Fruit fly (Drosophila melanogaster): ENCODE data around the gene Ptip.
A peak's percentile ranks its signal among the peaks of the same experiment; 100 is the strongest.

Ptip gene

dm6 chr3L:14001658-14002523, 27.0 kb downstream of the Ptip start, which contains the start of the genes Nprl3 and upSET (continued):
- TF ChIP-seq prd (optimal IDR thresholded peaks at IDR 0.05) (no peak), prd (GFP tag; IDR thresholded peaks at IDR 0.05) (peak; percentile 21; the same call in 1 of the 3 replicates), CG9932 (GFP tag; IDR thresholded peaks at IDR 0.05) (peak; percentile 17; the same call in 1 of the 2 replicates), Dref (GFP tag; IDR thresholded peaks at IDR 0.05) (peak; percentile 68), onecut (GFP tag; IDR thresholded peaks at IDR 0.05) (peak; percentile 78), Dp (GFP tag; optimal IDR thresholded peaks at IDR 0.05) (peak; percentile 35)

dm6 chr3L:13999204-13999603, 29.7 kb downstream of the Ptip start, which contains the start of gene CG17359:
CG17359 (minus strand) TSS chr3L:13999251.
- TF ChIP-seq gfzf (GFP tag; optimal IDR thresholded peaks at IDR 0.05) (peak; percentile 18), sens (GFP tag) (peak; percentile 59), pnt (GFP tag; optimal IDR thresholded peaks at IDR 0.05) (no peak), stwl (tag; optimal IDR thresholded peaks at IDR 0.05) (peak; percentile 14), E2f2 (GFP tag; IDR thresholded peaks at IDR 0.05) (peak; percentile 63; the same call in 1 of the 2 replicates), BEAF-32 (GFP tag; optimal IDR thresholded peaks at IDR 0.05) (peak; percentile 5), CG2116 (GFP tag; optimal IDR thresholded peaks at IDR 0.05) (peak; percentile 78), Dp (GFP tag; optimal IDR thresholded peaks at IDR 0.05) (peak; percentile 39), CG6272 (GFP tag; IDR thresholded peaks at IDR 0.05) (no peak), crp (GFP tag; optimal IDR thresholded peaks at IDR 0.05) (peak in 1 of 2 experiments; percentile 73), pros (GFP tag; optimal IDR thresholded peaks at IDR 0.05) (no peak)

dm6 chr3L:13996992-13997391, 31.9 kb downstream of the Ptip start, which contains the start of gene CG17361:
CG17361 (plus strand) TSS chr3L:13997191.
- TF ChIP-seq CG6254 (GFP tag; optimal IDR thresholded peaks at IDR 0.05), result no peak
- peak; percentile 20 for TF ChIP-seq CG1603 (tag; optimal IDR thresholded peaks at IDR 0.05)
- no peak for TF ChIP-seq pros (GFP tag; optimal IDR thresholded peaks at IDR 0.05)
- no peak for TF ChIP-seq Oli (tag; optimal IDR thresholded peaks at IDR 0.05)
- TF ChIP-seq B-H2 (GFP tag; optimal IDR thresholded peaks at IDR 0.05), result no peak
- TF ChIP-seq ap (GFP tag; IDR thresholded peaks at IDR 0.05), result no peak
- no peak for TF ChIP-seq ham (GFP tag; IDR thresholded peaks at IDR 0.05)
- TF ChIP-seq Opbp (GFP tag; IDR thresholded peaks at IDR 0.05; ENCODE audit: partially characterized antibody), result no peak
- no peak for TF ChIP-seq yki (optimal IDR thresholded peaks at IDR 0.05)
- no peak for TF ChIP-seq zfh1 (GFP tag; IDR thresholded peaks at IDR 0.05)
- TF ChIP-seq pan (optimal IDR thresholded peaks at IDR 0.05), result no peak
- TF ChIP-seq pan (GFP tag; optimal IDR thresholded peaks at IDR 0.05 in 1 of 2, IDR thresholded peaks at IDR 0.05 in 1 of 2), result no peak
- TF ChIP-seq CG12391 (tag; optimal IDR thresholded peaks at IDR 0.05), result peak; percentile 26
- no peak for TF ChIP-seq sens-2 (GFP tag; IDR thresholded peaks at IDR 0.05)
- peak; percentile 26 for TF ChIP-seq CG2678 (tag; optimal IDR thresholded peaks at IDR 0.05)
- peak; percentile 7 for TF ChIP-seq nmo (GFP tag; optimal IDR thresholded peaks at IDR 0.05)
- no peak for TF ChIP-seq CG5953 (GFP tag; IDR thresholded peaks at IDR 0.05)
- peak; percentile 11 for TF ChIP-seq CG17829 (tag; optimal IDR thresholded peaks at IDR 0.05)
- TF ChIP-seq HmgZ (tag; optimal IDR thresholded peaks at IDR 0.05), result no peak
- TF ChIP-seq gem (tag; optimal IDR thresholded peaks at IDR 0.05), result peak; percentile 27
- TF ChIP-seq Hsf (GFP tag; optimal IDR thresholded peaks at IDR 0.05), result no peak
- no peak for TF ChIP-seq NK7.1 (GFP tag; optimal IDR thresholded peaks at IDR 0.05)
- no peak for TF ChIP-seq sob (GFP tag; IDR thresholded peaks at IDR 0.05)
- no peak for TF ChIP-seq CG17568 (GFP tag; optimal IDR thresholded peaks at IDR 0.05)
- no peak for TF ChIP-seq zfh2 (GFP tag; optimal IDR thresholded peaks at IDR 0.05)
- no peak for TF ChIP-seq otp (GFP tag; IDR thresholded peaks at IDR 0.05)
- no peak for TF ChIP-seq crol (GFP tag; IDR thresholded peaks at IDR 0.05)
- no peak for TF ChIP-seq zf30C (GFP tag; optimal IDR thresholded peaks at IDR 0.05)
- no peak for TF ChIP-seq trh (GFP tag; optimal IDR thresholded peaks at IDR 0.05)
- TF ChIP-seq CG12236 (GFP tag; optimal IDR thresholded peaks at IDR 0.05), result no peak
- no peak for TF ChIP-seq hkb (optimal IDR thresholded peaks at IDR 0.05)
- TF ChIP-seq hkb (GFP tag; IDR thresholded peaks at IDR 0.05), result no peak
- TF ChIP-seq CG15073 (GFP tag; optimal IDR thresholded peaks at IDR 0.05), result no peak
